Fruit fly (Drosophila melanogaster) whole organism, embryonic: Measurements from ENCODE around the gene CG5938.

Experiments
- BtbVII ChIP-seq: fragments of 200-800 bp; sonication (Bioruptor generic); optimal IDR thresholded peaks from 3 replicates; lab custom pipeline; 2017; ENCODE audit warnings: missing biosample characterization, mild to moderate bottlenecking, missing genetic modification characterization
- C15 ChIP-seq: fragments of 200-800 bp; sonication (Bioruptor generic); IDR thresholded peaks from 3 replicates; pipeline ENCODE4 v1.3.6; 2022; ENCODE audit warnings: missing biosample characterization, missing genetic modification characterization
- CG10979 ChIP-seq: fragments of 200-800 bp; sonication (Bioruptor generic); optimal IDR thresholded peaks from 2 replicates; lab custom pipeline; 2018; ENCODE audit warnings: missing biosample characterization, mild to moderate bottlenecking, missing genetic modification characterization, moderate library complexity
- CG11456 ChIP-seq: fragments of 200-800 bp; sonication (Bioruptor generic); IDR thresholded peaks from 3 replicates; pipeline ENCODE4 v1.3.6; 2022; ENCODE audit warnings: missing biosample characterization, missing genetic modification characterization
- CG12299 ChIP-seq: fragments of 200-800 bp; sonication (Bioruptor generic); optimal IDR thresholded peaks from 2 replicates; lab custom pipeline; 2018; ENCODE audit warnings: missing biosample characterization, mild to moderate bottlenecking, missing genetic modification characterization
- CG13624 ChIP-seq: fragments of 200-800 bp; sonication (Bioruptor generic); optimal IDR thresholded peaks from 2 replicates; lab custom pipeline; 2016; ENCODE audit warnings: missing biosample characterization, missing genetic modification characterization
- CG14667 ChIP-seq: fragments of 200-800 bp; sonication (Bioruptor generic); IDR thresholded peaks from 2 replicates; pipeline ENCODE4 v1.3.6; 2022; ENCODE audit warnings: missing biosample characterization, missing genetic modification characterization
- CG16815 ChIP-seq: fragments of 200-800 bp; sonication (Bioruptor generic); optimal IDR thresholded peaks from 3 replicates; lab custom pipeline; 2017; ENCODE audit warnings: missing biosample characterization, mild to moderate bottlenecking, missing genetic modification characterization
- CG16863 ChIP-seq: fragments of 200-800 bp; sonication (Bioruptor generic); optimal IDR thresholded peaks from 3 replicates; lab custom pipeline; 2016; ENCODE audit warnings: missing biosample characterization, missing genetic modification characterization
- CG2875 ChIP-seq: fragments of 200-800 bp; sonication (Bioruptor generic); optimal IDR thresholded peaks from 2 replicates; lab custom pipeline; 2017; ENCODE audit warnings: missing biosample characterization, mild to moderate bottlenecking, missing genetic modification characterization, missing genetic modification reagents
- CG2889 ChIP-seq: fragments of 200-800 bp; sonication (Bioruptor generic); IDR thresholded peaks from 3 replicates; pipeline ENCODE4 v1.3.6; 2022; ENCODE audit warnings: missing biosample characterization, missing genetic modification characterization
- CG32772 ChIP-seq: fragments of 200-800 bp; sonication (Bioruptor generic); IDR thresholded peaks from 2 replicates; pipeline ENCODE4 v1.3.6; 2022; ENCODE audit warnings: missing biosample characterization, missing genetic modification characterization
- CG34422 ChIP-seq: fragments of 200-800 bp; sonication (Bioruptor generic); IDR thresholded peaks from 3 replicates; pipeline ENCODE4 v1.3.6; 2022; ENCODE audit warnings: missing biosample characterization, missing genetic modification characterization
- CG4617 ChIP-seq: fragments of 200-800 bp; sonication (Bioruptor generic); optimal IDR thresholded peaks from 3 replicates; lab custom pipeline; 2016; ENCODE audit warnings: missing biosample characterization, missing genetic modification characterization, borderline replicate concordance
- CG5245 ChIP-seq: fragments of 200-800 bp; sonication (Bioruptor generic); optimal IDR thresholded peaks from 3 replicates; lab custom pipeline; 2016; ENCODE audit warnings: missing biosample characterization, missing genetic modification characterization
- CG7372 ChIP-seq: fragments of 200-800 bp; sonication (Bioruptor generic); IDR thresholded peaks from 2 replicates; pipeline ENCODE4 v1.3.6; 2022; ENCODE audit warnings: missing biosample characterization, missing genetic modification characterization
- CG7556 ChIP-seq: fragments of 200-800 bp; sonication (Bioruptor generic); optimal IDR thresholded peaks from 2 replicates; lab custom pipeline; 2017; ENCODE audit warnings: missing biosample characterization, mild to moderate bottlenecking, missing genetic modification characterization
- CG9215 ChIP-seq: fragments of 200-800 bp; sonication (Bioruptor generic); IDR thresholded peaks from 2 replicates; pipeline ENCODE4 v1.3.6; 2022; ENCODE audit warnings: missing biosample characterization, missing genetic modification characterization
- CkIIα-i1 ChIP-seq: fragments of 200-800 bp; sonication (Bioruptor generic); IDR thresholded peaks from 2 replicates; pipeline ENCODE4 v1.3.6; 2022; ENCODE audit warnings: missing biosample characterization, missing genetic modification characterization
- CoRest ChIP-seq: fragments of 200-800 bp; sonication (Bioruptor generic); optimal IDR thresholded peaks from 3 replicates; lab custom pipeline; 2018; ENCODE audit warnings: missing biosample characterization, mild to moderate bottlenecking, missing genetic modification characterization, moderate library complexity
- Dp ChIP-seq: fragments of 200-800 bp; sonication (Bioruptor generic); optimal IDR thresholded peaks from 2 replicates; lab custom pipeline; 2018; ENCODE audit warnings: missing biosample characterization, mild to moderate bottlenecking, missing genetic modification characterization, moderate library complexity
- HLH3B ChIP-seq: fragments of 200-800 bp; sonication (Bioruptor generic); IDR thresholded peaks from 2 replicates; pipeline ENCODE4 v1.3.6; 2022; ENCODE audit warnings: missing biosample characterization, missing genetic modification characterization
- Hmx ChIP-seq: fragments of 200-800 bp; sonication (Bioruptor generic); optimal IDR thresholded peaks from 2 replicates; lab custom pipeline; 2016; ENCODE audit warnings: missing biosample characterization, missing genetic modification characterization
- Hr78 ChIP-seq, 2 experiments: fragments of 200-800 bp in 1 of 2; fragments of >200 bp in 1 of 2; sonication (Bioruptor generic) in 1 of 2; optimal IDR thresholded peaks; 2 replicates each; lab custom pipeline; 2017 to 2019; ENCODE audit warnings: missing biosample characterization in 2 of 2, missing genetic modification characterization in 2 of 2, mild to moderate bottlenecking in 1 of 2, moderate library complexity in 1 of 2
- Sry-δ ChIP-seq: fragments of 200-800 bp; sonication (Bioruptor generic); optimal IDR thresholded peaks from 2 replicates; lab custom pipeline; 2016; ENCODE audit warnings: missing biosample characterization, missing genetic modification characterization
- TFAM ChIP-seq: fragments of 200-800 bp; sonication (Bioruptor generic); optimal IDR thresholded peaks from 2 replicates; lab custom pipeline; 2017; ENCODE audit warnings: missing biosample characterization, missing genetic modification characterization, inconsistent platforms
- ab ChIP-seq: fragments of 200-800 bp; sonication (Bioruptor generic); optimal IDR thresholded peaks from 2 replicates; lab custom pipeline; 2016; ENCODE audit warnings: missing biosample characterization, missing genetic modification characterization
- abd-A ChIP-seq: fragments of 200-800 bp; sonication (Bioruptor generic); optimal IDR thresholded peaks from 3 replicates; lab custom pipeline; 2019; ENCODE audit warnings: missing biosample characterization, mild to moderate bottlenecking, missing genetic modification characterization, moderate library complexity
- aop ChIP-seq: fragments of 200-800 bp; sonication (Bioruptor generic); IDR thresholded peaks from 2 replicates; pipeline ENCODE4 v1.3.6; 2022; ENCODE audit warnings: missing biosample characterization, missing genetic modification characterization
- ase ChIP-seq: fragments of 200-800 bp; sonication (Bioruptor generic); IDR thresholded peaks from 3 replicates; pipeline ENCODE4 v1.3.6; 2022; ENCODE audit warnings: missing biosample characterization, missing genetic modification characterization
- caup ChIP-seq: fragments of 200-800 bp; sonication (Bioruptor generic); optimal IDR thresholded peaks from 3 replicates; lab custom pipeline; 2017; ENCODE audit warnings: missing biosample characterization, mild to moderate bottlenecking, missing genetic modification characterization, moderate library complexity; ENCODE audit not compliant: severe bottlenecking
- crc ChIP-seq: fragments of 200-800 bp; sonication (Bioruptor generic); optimal IDR thresholded peaks from 2 replicates; lab custom pipeline; 2016; ENCODE audit warnings: missing biosample characterization, missing genetic modification characterization
- crol ChIP-seq: fragments of 200-800 bp; sonication (Bioruptor generic); IDR thresholded peaks from 2 replicates; pipeline ENCODE4 v1.3.6; 2022; ENCODE audit warnings: missing biosample characterization, missing genetic modification characterization
- da ChIP-seq: fragments of 200-800 bp; sonication (Bioruptor generic); optimal IDR thresholded peaks from 2 replicates; lab custom pipeline; 2016; ENCODE audit warnings: missing biosample characterization, missing genetic modification characterization
- dm ChIP-seq: fragments of 200-800 bp; sonication (Bioruptor generic); optimal IDR thresholded peaks from 3 replicates; lab custom pipeline; 2016; ENCODE audit warnings: missing biosample characterization, missing genetic modification characterization
- emc ChIP-seq: fragments of 200-800 bp; sonication (Bioruptor generic); optimal IDR thresholded peaks from 2 replicates; lab custom pipeline; 2016; ENCODE audit warnings: missing biosample characterization, missing genetic modification characterization
- eyg ChIP-seq: fragments of 200-800 bp; sonication (Bioruptor generic); optimal IDR thresholded peaks from 3 replicates; lab custom pipeline; 2016; ENCODE audit warnings: missing biosample characterization, missing genetic modification characterization
- fd3F ChIP-seq: fragments of 200-800 bp; sonication (Bioruptor generic); optimal IDR thresholded peaks from 2 replicates; lab custom pipeline; 2018; ENCODE audit warnings: missing biosample characterization, mild to moderate bottlenecking, missing genetic modification characterization, moderate library complexity
- gem ChIP-seq: fragments of 200-800 bp; sonication (Bioruptor generic); optimal IDR thresholded peaks from 2 replicates; lab custom pipeline; 2019; ENCODE audit warnings: missing biosample characterization, mild to moderate bottlenecking, missing genetic modification characterization, moderate library complexity
- inv ChIP-seq: fragments of 200-800 bp; sonication (Bioruptor generic); IDR thresholded peaks from 2 replicates; pipeline ENCODE4 v1.3.6; 2022; ENCODE audit warnings: missing biosample characterization, missing genetic modification characterization; ENCODE audit not compliant: partially characterized antibody
- klu ChIP-seq: fragments of 200-800 bp; sonication (Bioruptor generic); IDR thresholded peaks from 2 replicates; pipeline ENCODE4 v1.3.6; 2022; ENCODE audit warnings: missing biosample characterization, missing genetic modification characterization
- lov ChIP-seq, 2 experiments: fragments of 200-800 bp in 1 of 2; fragments of >200 bp in 1 of 2; sonication (Bioruptor generic) in 1 of 2; IDR thresholded peaks in 1 of 2; optimal IDR thresholded peaks in 1 of 2; 2 replicates in 1 of 2; 3 replicates in 1 of 2; pipeline versions ENCODE4 v1.3.6 to Lab custom; 2017 to 2022; ENCODE audit warnings: missing biosample characterization in 1 of 2, missing genetic modification characterization in 1 of 2
- luna ChIP-seq: fragments of 200-800 bp; sonication (Bioruptor generic); optimal IDR thresholded peaks from 2 replicates; lab custom pipeline; 2016; ENCODE audit warnings: missing biosample characterization, missing genetic modification characterization
- row ChIP-seq: fragments of 200-800 bp; sonication (Bioruptor generic); IDR thresholded peaks from 3 replicates; pipeline ENCODE4 v1.3.6; 2022; ENCODE audit warnings: missing biosample characterization, missing genetic modification characterization
- scrt ChIP-seq: fragments of 200-800 bp; sonication (Bioruptor generic); optimal IDR thresholded peaks from 2 replicates; lab custom pipeline; 2018; ENCODE audit warnings: missing biosample characterization, mild to moderate bottlenecking, missing genetic modification characterization, moderate library complexity
- sens ChIP-seq: fragments of 200-800 bp; sonication (Bioruptor generic); peaks from one replicate; lab custom pipeline; 2016; ENCODE audit warnings: missing biosample characterization, missing genetic modification characterization
- sisA ChIP-seq: fragments of 200-800 bp; sonication (Bioruptor generic); IDR thresholded peaks from 2 replicates; pipeline ENCODE4 v1.3.6; 2022; ENCODE audit warnings: missing biosample characterization, missing genetic modification characterization
- trh ChIP-seq: fragments of 200-800 bp; sonication (Bioruptor generic); optimal IDR thresholded peaks from 2 replicates; lab custom pipeline; 2016; ENCODE audit warnings: missing biosample characterization, missing genetic modification characterization
- wor ChIP-seq: fragments of 200-800 bp; sonication (Bioruptor generic); IDR thresholded peaks from 2 replicates; pipeline ENCODE4 v1.3.6; 2022; ENCODE audit warnings: missing biosample characterization, missing genetic modification characterization

Gene CG5938

dm6 chr3R:27263434-27264215 lies 11.0 kb upstream of the CG5938 start, which contains the start of gene woc (continued):
- no peak for TF ChIP-seq C15 (GFP tag; lab: Robert Waterston, UW)
- peak; percentile 30 for TF ChIP-seq CG10979 (tag; lab: Kevin White, UChicago)
- peak; percentile 8 for TF ChIP-seq caup (GFP tag; lab: Kevin White, UChicago)
- TF ChIP-seq CG7556 (GFP tag; lab: Kevin White, UChicago): peak; percentile 66
- peak; percentile 51 for TF ChIP-seq CoRest (tag; lab: Kevin White, UChicago)
- peak; percentile 68 for TF ChIP-seq CG32772 (GFP tag; lab: Robert Waterston, UW)
- no peak for TF ChIP-seq da
- TF ChIP-seq CG5245 (GFP tag; lab: Kevin White, UChicago): no peak
- peak; percentile 64 for TF ChIP-seq CG16863 (GFP tag; lab: Kevin White, UChicago)
- TF ChIP-seq gem (tag; lab: Kevin White, UChicago): no peak
- TF ChIP-seq Sry-δ (GFP tag; lab: Kevin White, UChicago): peak; percentile 54
- TF ChIP-seq scrt (GFP tag; lab: Kevin White, UChicago): peak; percentile 8
- peak; percentile 54; the same call in 1 of the 3 replicates for TF ChIP-seq ase (GFP tag; lab: Robert Waterston, UW)
- TF ChIP-seq CG12299 (tag; lab: Kevin White, UChicago): no peak
- TF ChIP-seq Hr78 (GFP tag; optimal IDR thresholded peaks at IDR 0.05; lab: Kevin White, UChicago): no peak
- TF ChIP-seq aop: no peak
- TF ChIP-seq CG11456: peak; percentile 56; the same call in 1 of the 3 replicates
- peak; percentile 72 for TF ChIP-seq row (GFP tag; lab: Robert Waterston, UW)
- no peak for TF ChIP-seq CG7372 (GFP tag; lab: Robert Waterston, UW)
- TF ChIP-seq CG9215 (GFP tag; lab: Robert Waterston, UW): peak; percentile 43
- TF ChIP-seq CkIIα-i1 (GFP tag; lab: Robert Waterston, UW): no peak
- no peak for TF ChIP-seq fd3F
- no peak for TF ChIP-seq luna
- TF ChIP-seq CG2875 (GFP tag; lab: Kevin White, UChicago): no peak
- TF ChIP-seq ab (GFP tag; lab: Kevin White, UChicago): no peak
- TF ChIP-seq trh (GFP tag; lab: Kevin White, UChicago): peak; percentile 17
- TF ChIP-seq abd-A: no peak
- TF ChIP-seq CG4617 (GFP tag; lab: Kevin White, UChicago): peak; percentile 74
- peak; percentile 52; the same call in 1 of the 2 replicates for TF ChIP-seq HLH3B
- no peak for TF ChIP-seq crol
- TF ChIP-seq eyg (GFP tag; lab: Kevin White, UChicago): peak; percentile 58
- TF ChIP-seq Dp (GFP tag; lab: Kevin White, UChicago): peak; percentile 76
- TF ChIP-seq lov (optimal IDR thresholded peaks at IDR 0.05; lab: Kevin White, UChicago): no peak
- TF ChIP-seq lov (GFP tag; IDR thresholded peaks at IDR 0.05; lab: Robert Waterston, UW): no peak
- peak; percentile 25 for TF ChIP-seq crc (GFP tag; lab: Kevin White, UChicago)
- no peak for TF ChIP-seq CG14667 (GFP tag; lab: Robert Waterston, UW)
- TF ChIP-seq CG34422 (GFP tag; lab: Robert Waterston, UW): peak; percentile 96
- TF ChIP-seq sens (GFP tag; lab: Kevin White, UChicago): peak; percentile 94
- TF ChIP-seq CG2889 (GFP tag; lab: Robert Waterston, UW): 0 out of 3 replicates have a peak, but pooled peaks have one; percentile 40
- TF ChIP-seq CG16815 (GFP tag; lab: Kevin White, UChicago): peak; percentile 51
- TF ChIP-seq inv: peak; percentile 49
- no peak for TF ChIP-seq wor (GFP tag; lab: Robert Waterston, UW)
- no peak for TF ChIP-seq klu (GFP tag; lab: Robert Waterston, UW)
- peak; percentile 36 for TF ChIP-seq BtbVII (GFP tag; lab: Kevin White, UChicago)
- TF ChIP-seq dm (GFP tag; lab: Kevin White, UChicago): peak; percentile 70
- TF ChIP-seq sisA: peak; percentile 60
- TF ChIP-seq CG13624 (GFP tag; lab: Kevin White, UChicago): peak; percentile 46
- TF ChIP-seq TFAM (GFP tag; lab: Kevin White, UChicago): no peak
- TF ChIP-seq emc (GFP tag; lab: Kevin White, UChicago): no peak
- TF ChIP-seq Hmx (GFP tag; lab: Kevin White, UChicago): no peak
